Fruit fly (Drosophila melanogaster) whole organism, adult: ENCODE results near the gene CG8065.

Source experiments
- CG11617 ChIP-seq: fragments of 200-800 bp; sonication (Bioruptor generic); optimal IDR thresholded peaks from 2 replicates; lab custom pipeline; 2017; ENCODE audit warnings: mild to moderate bottlenecking, missing biosample characterization, missing genetic modification reagents, missing genetic modification characterization
- CG12768 ChIP-seq: fragments of 200-800 bp; sonication (Bioruptor generic); optimal IDR thresholded peaks from 2 replicates; lab custom pipeline; 2017; ENCODE audit warnings: missing biosample characterization, missing genetic modification characterization, mild to moderate bottlenecking, moderate library complexity, missing genetic modification reagents
- CG14711 ChIP-seq: fragments of 200-800 bp; sonication (Bioruptor generic); optimal IDR thresholded peaks from 2 replicates; lab custom pipeline; 2018; ENCODE audit warnings: missing biosample characterization, mild to moderate bottlenecking, missing genetic modification characterization, moderate library complexity
- CG1620 ChIP-seq: fragments of 200-800 bp; sonication (Bioruptor generic); optimal IDR thresholded peaks from 2 replicates; lab custom pipeline; 2016; ENCODE audit warnings: missing biosample characterization, missing genetic modification characterization
- CG33017 ChIP-seq: fragments of 200-800 bp; sonication (Bioruptor generic); optimal IDR thresholded peaks from 2 replicates; lab custom pipeline; 2018; ENCODE audit warnings: missing biosample characterization, mild to moderate bottlenecking, missing genetic modification characterization, moderate library complexity
- CG5204 ChIP-seq: fragments of 200-800 bp; sonication (Bioruptor generic); optimal IDR thresholded peaks from 2 replicates; lab custom pipeline; 2016; ENCODE audit warnings: missing biosample characterization, missing genetic modification characterization
- CG7045 ChIP-seq: fragments of 200-800 bp; sonication (Bioruptor generic); optimal IDR thresholded peaks from 2 replicates; lab custom pipeline; 2017; ENCODE audit warnings: missing biosample characterization, mild to moderate bottlenecking, missing genetic modification characterization
- CG7101 ChIP-seq: fragments of 200-800 bp; sonication (Bioruptor generic); optimal IDR thresholded peaks from 2 replicates; lab custom pipeline; 2018; ENCODE audit warnings: missing biosample characterization, mild to moderate bottlenecking, missing genetic modification characterization, moderate library complexity
- Clk ChIP-seq: fragments of 200-800 bp; sonication (Bioruptor generic); optimal IDR thresholded peaks from 2 replicates; lab custom pipeline; 2017; ENCODE audit warnings: missing biosample characterization, missing genetic modification characterization
- Crg-1 ChIP-seq: fragments of 200-800 bp; sonication (Bioruptor generic); optimal IDR thresholded peaks from 2 replicates; lab custom pipeline; 2016; ENCODE audit warnings: missing biosample characterization, missing genetic modification characterization
- Hr96 ChIP-seq: fragments of 200-800 bp; sonication (Bioruptor generic); optimal IDR thresholded peaks from 2 replicates; lab custom pipeline; 2016; ENCODE audit warnings: missing biosample characterization, missing genetic modification characterization
- Mnt ChIP-seq: fragments of 200-800 bp; sonication (Bioruptor generic); optimal IDR thresholded peaks from 2 replicates; lab custom pipeline; 2016; ENCODE audit warnings: missing biosample characterization, mild to moderate bottlenecking, missing genetic modification characterization
- bab1 ChIP-seq: fragments of 200-800 bp; sonication (Bioruptor generic); optimal IDR thresholded peaks from 3 replicates; lab custom pipeline; 2019; ENCODE audit warnings: missing biosample characterization, mild to moderate bottlenecking, missing genetic modification characterization, moderate library complexity
- cic ChIP-seq: fragments of 200-800 bp; sonication (Bioruptor generic); optimal IDR thresholded peaks from 2 replicates; lab custom pipeline; 2017; ENCODE audit warnings: missing biosample characterization, mild to moderate bottlenecking, missing genetic modification characterization, moderate library complexity
- cnc ChIP-seq, 2 experiments: fragments of >200 bp; optimal IDR thresholded peaks; 2 replicates each; lab custom pipeline; 2017
- kay ChIP-seq: fragments of 200-800 bp; sonication (Bioruptor generic); peaks from one replicate; lab custom pipeline; 2016; ENCODE audit warnings: missing biosample characterization, missing genetic modification characterization, borderline replicate concordance
- ovo ChIP-seq: fragments of 200-800 bp; sonication (Bioruptor generic); optimal IDR thresholded peaks from 2 replicates; lab custom pipeline; 2016; ENCODE audit warnings: missing biosample characterization, missing genetic modification characterization
- pad ChIP-seq: fragments of 200-800 bp; sonication (Bioruptor generic); optimal IDR thresholded peaks from 3 replicates; lab custom pipeline; 2017; ENCODE audit warnings: missing biosample characterization, missing genetic modification characterization, mild to moderate bottlenecking, moderate library complexity, missing genetic modification reagents
- tj ChIP-seq: fragments of 200-800 bp; sonication (Bioruptor generic); optimal IDR thresholded peaks from 3 replicates; lab custom pipeline; 2017; ENCODE audit warnings: missing biosample characterization, mild to moderate bottlenecking, missing genetic modification characterization, moderate library complexity
- toe ChIP-seq: fragments of 200-800 bp; sonication (Bioruptor generic); optimal IDR thresholded peaks from 2 replicates; lab custom pipeline; 2016; ENCODE audit warnings: missing biosample characterization, missing genetic modification characterization

CG8065 gene

dm6 chr3L:10238549-10238948 lies 23.1 kb downstream of the CG8065 start:
- no peak for TF ChIP-seq pad (GFP tag; lab: Kevin White, UChicago)
- TF ChIP-seq CG7101 (tag; lab: Kevin White, UChicago): no peak
- TF ChIP-seq Mnt: no peak
- TF ChIP-seq cic: no peak
- no peak for TF ChIP-seq CG14711
- no peak for TF ChIP-seq ovo (GFP tag; lab: Kevin White, UChicago)
- TF ChIP-seq CG12768: no peak
- no peak for TF ChIP-seq CG5204 (GFP tag; lab: Kevin White, UChicago)
- no peak for TF ChIP-seq cnc (optimal IDR thresholded peaks at IDR 0.05; lab: Kevin White, UChicago)
- no peak for TF ChIP-seq CG33017 (tag; lab: Kevin White, UChicago)
- no peak for TF ChIP-seq Hr96
- TF ChIP-seq tj (GFP tag; lab: Kevin White, UChicago): no peak
- no peak for TF ChIP-seq CG1620 (GFP tag; lab: Kevin White, UChicago)
- TF ChIP-seq Clk (GFP tag; lab: Kevin White, UChicago): no peak
- TF ChIP-seq toe (GFP tag; lab: Kevin White, UChicago): no peak
- TF ChIP-seq bab1 (GFP tag; lab: Kevin White, UChicago): no peak

dm6 chr3L:10242243-10242642 lies 26.8 kb downstream of the CG8065 start:
- TF ChIP-seq CG33017 (tag; lab: Kevin White, UChicago) (no peak), CG14711 (no peak), Hr96 (no peak), CG1620 (GFP tag; lab: Kevin White, UChicago) (no peak), toe (GFP tag; lab: Kevin White, UChicago) (no peak), bab1 (GFP tag; lab: Kevin White, UChicago) (no peak), tj (GFP tag; lab: Kevin White, UChicago) (no peak), ovo (GFP tag; lab: Kevin White, UChicago) (no peak), cic (no peak), kay (GFP tag; lab: Kevin White, UChicago) (no peak), Mnt (no peak), cnc (optimal IDR thresholded peaks at IDR 0.05; lab: Kevin White, UChicago) (no peak), Clk (GFP tag; lab: Kevin White, UChicago) (no peak), CG11617 (GFP tag; lab: Kevin White, UChicago) (no peak), CG7101 (tag; lab: Kevin White, UChicago) (no peak), Crg-1 (GFP tag; lab: Kevin White, UChicago) (no peak), CG7045 (GFP tag; lab: Kevin White, UChicago) (no peak)

dm6 chr3L:10244606-10245005 lies 29.1 kb downstream of the CG8065 start, which contains the start of gene Or67c:
TSS of gene Or67c (minus strand) at chr3L:10244706.
- TF ChIP-seq Crg-1 (GFP tag; lab: Kevin White, UChicago) (no peak), CG5204 (GFP tag; lab: Kevin White, UChicago) (no peak), Clk (GFP tag; lab: Kevin White, UChicago) (no peak), ovo (GFP tag; lab: Kevin White, UChicago) (no peak), CG7045 (GFP tag; lab: Kevin White, UChicago) (no peak), CG14711 (no peak), bab1 (GFP tag; lab: Kevin White, UChicago) (no peak), Hr96 (no peak), CG7101 (tag; lab: Kevin White, UChicago) (no peak), tj (GFP tag; lab: Kevin White, UChicago) (no peak), toe (GFP tag; lab: Kevin White, UChicago) (no peak)

dm6 chr3L:10246226-10246778 lies 30.8 kb downstream of the CG8065 start:
- peak; percentile 97 for TF ChIP-seq pad (GFP tag; lab: Kevin White, UChicago)
- no peak for TF ChIP-seq cic
- no peak for TF ChIP-seq ovo (GFP tag; lab: Kevin White, UChicago)
- no peak for TF ChIP-seq CG1620 (GFP tag; lab: Kevin White, UChicago)
- TF ChIP-seq toe (GFP tag; lab: Kevin White, UChicago): no peak
- TF ChIP-seq cnc (optimal IDR thresholded peaks at IDR 0.05; lab: Kevin White, UChicago): no peak
- TF ChIP-seq CG14711: no peak
- TF ChIP-seq CG5204 (GFP tag; lab: Kevin White, UChicago): no peak
- no peak for TF ChIP-seq CG7045 (GFP tag; lab: Kevin White, UChicago)

dm6 chr3L:10247121-10247520 lies 31.7 kb downstream of the CG8065 start:
- TF ChIP-seq tj (GFP tag; lab: Kevin White, UChicago): no peak
- TF ChIP-seq Mnt: no peak
- TF ChIP-seq kay (GFP tag; lab: Kevin White, UChicago): no peak
- no peak for TF ChIP-seq CG5204 (GFP tag; lab: Kevin White, UChicago)
- no peak for TF ChIP-seq CG1620 (GFP tag; lab: Kevin White, UChicago)
- TF ChIP-seq cic: no peak
- TF ChIP-seq CG7101 (tag; lab: Kevin White, UChicago): no peak
- no peak for TF ChIP-seq CG7045 (GFP tag; lab: Kevin White, UChicago)
- TF ChIP-seq Hr96: no peak
- no peak for TF ChIP-seq bab1 (GFP tag; lab: Kevin White, UChicago)
- TF ChIP-seq cnc (optimal IDR thresholded peaks at IDR 0.05; lab: Kevin White, UChicago): no peak
- TF ChIP-seq CG12768: no peak

- TF ChIP-seq CG14711 (no peak), cic (no peak), CG5204 (GFP tag; lab: Kevin White, UChicago) (no peak), CG11617 (GFP tag; lab: Kevin White, UChicago) (no peak), bab1 (GFP tag; lab: Kevin White, UChicago) (no peak), CG7101 (tag; lab: Kevin White, UChicago) (no peak), ovo (GFP tag; lab: Kevin White, UChicago) (no peak), cnc (optimal IDR thresholded peaks at IDR 0.05; lab: Kevin White, UChicago) (no peak), Clk (GFP tag; lab: Kevin White, UChicago) (no peak), pad (GFP tag; lab: Kevin White, UChicago) (no peak), CG33017 (tag; lab: Kevin White, UChicago) (no peak), tj (GFP tag; lab: Kevin White, UChicago) (no peak), toe (GFP tag; lab: Kevin White, UChicago) (no peak), Mnt (no peak), Hr96 (no peak), Crg-1 (GFP tag; lab: Kevin White, UChicago) (no peak), kay (GFP tag; lab: Kevin White, UChicago) (no peak), CG7045 (GFP tag; lab: Kevin White, UChicago) (no peak), CG1620 (GFP tag; lab: Kevin White, UChicago) (no peak), CG12768 (no peak)
Measured at dm6 chr3L:10247579-10247978, 32.1 kb downstream of the CG8065 start.
